Worm (Caenorhabditis elegans) whole organism, L1 larva: ENCODE measurements around the gene fbxa-148.

ENCODE experiments used
- C04F5.9 ChIP-seq: sonication (generic microtip); optimal IDR thresholded peaks from 2 replicates; lab custom pipeline; 2016; ENCODE audit warnings: missing genetic modification characterization, missing compliant biosample characterization
- C34B4.2 ChIP-seq: sonication (generic microtip); optimal IDR thresholded peaks from 2 replicates; lab custom pipeline; 2017; ENCODE audit warnings: mild to moderate bottlenecking, missing genetic modification characterization, missing compliant biosample characterization
- Y116A8C.19 ChIP-seq: sonication (generic microtip); optimal IDR thresholded peaks from 2 replicates; lab custom pipeline; 2016; ENCODE audit warnings: missing compliant biosample characterization, missing genetic modification characterization, borderline replicate concordance
- aha-1 ChIP-seq: fragments of 150-350 bp; optimal IDR thresholded peaks from 2 replicates; lab custom pipeline; 2014; ENCODE audit warnings: missing biosample characterization, missing genetic modification characterization
- ama-1 ChIP-seq: fragments of 150-350 bp; optimal IDR thresholded peaks from 2 replicates; lab custom pipeline; 2014
- ceh-63 ChIP-seq: fragments of 200-800 bp; sonication (Bioruptor generic); optimal IDR thresholded peaks from 2 replicates; lab custom pipeline; 2018; ENCODE audit warnings: mild to moderate bottlenecking, missing genetic modification characterization, missing compliant biosample characterization
- ceh-8 ChIP-seq: fragments of 200-800 bp; sonication (Bioruptor generic); optimal IDR thresholded peaks from 2 replicates; lab custom pipeline; 2018; ENCODE audit warnings: mild to moderate bottlenecking, missing genetic modification characterization, moderate library complexity, missing compliant biosample characterization
- ceh-82 ChIP-seq, 3 experiments: fragments of 150-350 bp in 1 of 3; sonication (generic microtip) in 2 of 3; optimal IDR thresholded peaks; 2 replicates each; lab custom pipeline; 2014 to 2017; ENCODE audit warnings: missing biosample characterization in 3 of 3, missing genetic modification characterization in 3 of 3
- ceh-88 ChIP-seq: fragments of 200-800 bp; sonication (Bioruptor generic); IDR thresholded peaks from 2 replicates; pipeline ENCODE4 v1.3.6; 2022; ENCODE audit warnings: missing genetic modification characterization, missing compliant biosample characterization
- ces-1 ChIP-seq: fragments of 150-350 bp; optimal IDR thresholded peaks from 2 replicates; lab custom pipeline; 2014; ENCODE audit warnings: missing biosample characterization, missing genetic modification reagents, missing genetic modification characterization
- dsc-1 ChIP-seq: sonication (generic microtip); optimal IDR thresholded peaks from 2 replicates; lab custom pipeline; 2016; ENCODE audit warnings: mild to moderate bottlenecking, missing genetic modification characterization, missing compliant biosample characterization
- egl-13 ChIP-seq: sonication (generic microtip); optimal IDR thresholded peaks from 2 replicates; lab custom pipeline; 2016; ENCODE audit warnings: missing genotype, missing genetic modification reagents, missing genetic modification characterization, missing compliant biosample characterization
- egl-27 ChIP-seq, 2 experiments: fragments of 150-350 bp in 1 of 2; sonication (generic microtip); optimal IDR thresholded peaks; 3 replicates each; lab custom pipeline; 2017 to 2018; ENCODE audit warnings: missing biosample characterization in 2 of 2, missing genetic modification characterization in 2 of 2, missing genetic modification reagents in 2 of 2
- elt-2 ChIP-seq: sonication (generic microtip); optimal IDR thresholded peaks from 2 replicates; lab custom pipeline; 2016; ENCODE audit warnings: missing genetic modification characterization, mild to moderate bottlenecking, inconsistent platforms, missing compliant biosample characterization, missing genetic modification reagents
- hlh-17 ChIP-seq: fragments of 200-800 bp; sonication (Bioruptor generic); optimal IDR thresholded peaks from 2 replicates; lab custom pipeline; 2018; ENCODE audit warnings: missing genetic modification characterization, mild to moderate bottlenecking, missing compliant biosample characterization, moderate library complexity, borderline replicate concordance
- hlh-4 ChIP-seq: sonication (generic microtip); optimal IDR thresholded peaks from 2 replicates; lab custom pipeline; 2016; ENCODE audit warnings: mild to moderate bottlenecking, missing genetic modification characterization, missing compliant biosample characterization
- irx-1 ChIP-seq: sonication (generic microtip); optimal IDR thresholded peaks from 2 replicates; lab custom pipeline; 2016; ENCODE audit warnings: missing genetic modification characterization, missing compliant biosample characterization
- lin-13 ChIP-seq: fragments of 150-350 bp; optimal IDR thresholded peaks from 2 replicates; lab custom pipeline; 2014; ENCODE audit warnings: missing biosample characterization, missing genetic modification reagents, missing genetic modification characterization
- lin-14 ChIP-seq: fragments of 200-800 bp; sonication (Bioruptor generic); optimal IDR thresholded peaks from 2 replicates; lab custom pipeline; 2018; ENCODE audit warnings: mild to moderate bottlenecking, missing genetic modification characterization, moderate library complexity, missing compliant biosample characterization
- lin-15B ChIP-seq: fragments of 150-350 bp; sonication (generic microtip); optimal IDR thresholded peaks from 3 replicates; lab custom pipeline; 2014; ENCODE audit warnings: missing biosample characterization, missing genetic modification characterization
- lin-35 ChIP-seq, 2 experiments: fragments of 150-350 bp; optimal IDR thresholded peaks; 2 replicates each; lab custom pipeline; 2014; ENCODE audit warnings: missing biosample characterization in 2 of 2, missing genetic modification characterization in 2 of 2, missing genetic modification reagents in 2 of 2
- lin-39 ChIP-seq: fragments of 150-350 bp; optimal IDR thresholded peaks from 2 replicates; lab custom pipeline; 2014; ENCODE audit warnings: missing biosample characterization, missing genetic modification reagents, missing genetic modification characterization
- nhr-11 ChIP-seq: fragments of 150-350 bp; optimal IDR thresholded peaks from 2 replicates; lab custom pipeline; 2014; ENCODE audit warnings: missing biosample characterization, missing genetic modification characterization
- nhr-19 ChIP-seq: fragments of 200-800 bp; sonication (Bioruptor generic); conservative IDR thresholded peaks from 2 replicates; pipeline ENCODE4 v1.3.6; 2022; ENCODE audit warnings: missing genetic modification characterization, missing compliant biosample characterization
- nhr-47 ChIP-seq: sonication (generic microtip); optimal IDR thresholded peaks from 2 replicates; lab custom pipeline; 2016; ENCODE audit warnings: mild to moderate bottlenecking, missing genetic modification characterization, moderate library complexity, missing compliant biosample characterization
- nhr-71 ChIP-seq: sonication (generic microtip); optimal IDR thresholded peaks from 2 replicates; lab custom pipeline; 2016; ENCODE audit warnings: mild to moderate bottlenecking, missing genetic modification characterization, moderate library complexity, missing compliant biosample characterization
- nhr-84 ChIP-seq: sonication (generic microtip); optimal IDR thresholded peaks from 2 replicates; lab custom pipeline; 2017; ENCODE audit warnings: missing biosample characterization, missing genetic modification characterization
- nhr-85 ChIP-seq: sonication (generic microtip); peaks from one replicate; lab custom pipeline; 2016; ENCODE audit warnings: missing genetic modification characterization, inconsistent platforms, missing compliant biosample characterization
- nhr-90 ChIP-seq: sonication (generic microtip); optimal IDR thresholded peaks from 2 replicates; lab custom pipeline; 2016; ENCODE audit warnings: mild to moderate bottlenecking, missing genetic modification characterization, missing compliant biosample characterization; ENCODE audit not compliant: poor library complexity
- pag-3 ChIP-seq: sonication (generic microtip); optimal IDR thresholded peaks from 2 replicates; lab custom pipeline; 2017; ENCODE audit warnings: missing genetic modification characterization, mild to moderate bottlenecking, missing compliant biosample characterization, antibody characterized with exemption, borderline replicate concordance; ENCODE audit not compliant: insufficient read depth
- sup-37 ChIP-seq: fragments of 200-800 bp; sonication (Bioruptor generic); optimal IDR thresholded peaks from 2 replicates; lab custom pipeline; 2018; ENCODE audit warnings: mild to moderate bottlenecking, missing genetic modification characterization, missing compliant biosample characterization
- swsn-7 ChIP-seq: sonication (generic microtip); optimal IDR thresholded peaks from 2 replicates; lab custom pipeline; 2016; ENCODE audit warnings: missing genetic modification characterization, missing compliant biosample characterization
- tlp-1 ChIP-seq: fragments of 150-350 bp; optimal IDR thresholded peaks from 2 replicates; lab custom pipeline; 2014; ENCODE audit warnings: missing biosample characterization, missing genetic modification characterization
- unc-130 ChIP-seq: fragments of 150-350 bp; optimal IDR thresholded peaks from 2 replicates; lab custom pipeline; 2017; ENCODE audit warnings: missing biosample characterization, missing genetic modification characterization, inconsistent platforms
- unc-30 ChIP-seq: sonication (generic microtip); optimal IDR thresholded peaks from 2 replicates; lab custom pipeline; 2017; ENCODE audit warnings: missing biosample characterization, missing genetic modification characterization
- unc-62 ChIP-seq: fragments of 150-350 bp; optimal IDR thresholded peaks from 2 replicates; lab custom pipeline; 2014; ENCODE audit warnings: missing biosample characterization, missing genetic modification reagents, missing genetic modification characterization
- unc-86 ChIP-seq: sonication (generic microtip); optimal IDR thresholded peaks from 2 replicates; lab custom pipeline; 2016; ENCODE audit warnings: missing genetic modification characterization, missing compliant biosample characterization
- xbp-1 ChIP-seq: sonication (generic microtip); optimal IDR thresholded peaks from 2 replicates; lab custom pipeline; 2016; ENCODE audit warnings: missing genetic modification characterization, missing compliant biosample characterization
- zag-1 ChIP-seq: fragments of 150-350 bp; optimal IDR thresholded peaks from 2 replicates; lab custom pipeline; 2014; ENCODE audit warnings: missing biosample characterization, missing genetic modification characterization
- zip-4 ChIP-seq: fragments of 200-800 bp; sonication (Bioruptor generic); optimal IDR thresholded peaks from 2 replicates; lab custom pipeline; 2018; ENCODE audit warnings: mild to moderate bottlenecking, missing genetic modification characterization, moderate library complexity, missing compliant biosample characterization
- ztf-11 ChIP-seq, 2 experiments: sonication (generic microtip); optimal IDR thresholded peaks; 2 replicates each; lab custom pipeline; 2016 to 2017; ENCODE audit warnings: missing genetic modification characterization in 2 of 2, missing biosample characterization in 1 of 2, missing compliant biosample characterization in 1 of 2

The fbxa-148 gene

DNA sequence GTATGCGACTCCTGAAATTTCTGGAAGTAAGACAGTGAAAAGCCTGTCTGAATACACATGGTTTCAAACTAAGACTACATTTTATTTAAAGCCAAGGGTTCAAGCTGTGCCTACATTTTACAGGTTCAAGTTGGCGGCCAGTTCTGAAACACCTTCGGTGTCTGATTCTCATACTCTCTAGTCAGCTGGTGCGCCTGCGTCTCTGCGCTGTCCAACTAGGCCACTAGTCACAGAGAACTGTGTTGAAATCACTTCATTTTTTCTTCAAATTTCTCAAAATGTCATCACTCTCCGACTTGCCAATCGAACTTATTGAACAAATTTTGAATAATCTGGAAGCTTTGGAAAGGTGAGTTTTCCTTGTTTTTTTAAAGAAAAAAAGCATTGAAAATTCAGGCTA, 27.8 kb downstream of the fbxa-148 start, which contains the start of gene fbxa-90 (continued):
- no peak for TF ChIP-seq egl-13 (tag; lab: Kevin White, UChicago)
- no peak for TF ChIP-seq lin-39 (tag; lab: Kevin White, UChicago)
- no peak for TF ChIP-seq tlp-1
- no peak for TF ChIP-seq hlh-4 (tag; lab: Kevin White, UChicago)
- TF ChIP-seq ztf-11 (tag; optimal IDR thresholded peaks at IDR 0.05; lab: Kevin White, UChicago), result no peak
- no peak for TF ChIP-seq nhr-47 (tag; lab: Kevin White, UChicago)
- TF ChIP-seq C34B4.2 (tag; lab: Kevin White, UChicago), result no peak
- no peak for TF ChIP-seq ama-1 (lab: Kevin White, UChicago)
- no peak for TF ChIP-seq aha-1 (tag; lab: Kevin White, UChicago)
- no peak for TF ChIP-seq elt-2 (tag; lab: Kevin White, UChicago)

ce11 chrV:16972134-16972533, 33.3 kb downstream of the fbxa-148 start, which contains the start of gene srh-119:
Gene srh-119 (plus strand): TSS chrV:16972434.
- no peak for TF ChIP-seq ces-1 (GFP tag; lab: Kevin White, UChicago)
- no peak for TF ChIP-seq swsn-7 (tag; lab: Kevin White, UChicago)
- TF ChIP-seq ceh-63 (GFP tag; lab: Kevin White, UChicago), result no peak
- TF ChIP-seq egl-27 (tag; optimal IDR thresholded peaks at IDR 0.05; lab: Kevin White, UChicago), result no peak
- TF ChIP-seq lin-13 (GFP tag; lab: Kevin White, UChicago), result no peak
- no peak for TF ChIP-seq C04F5.9
- no peak for TF ChIP-seq nhr-11 (tag; lab: Kevin White, UChicago)
- TF ChIP-seq irx-1 (tag; lab: Kevin White, UChicago), result no peak
- TF ChIP-seq tlp-1, result no peak
- no peak for TF ChIP-seq Y116A8C.19 (tag; lab: Kevin White, UChicago)
- no peak for TF ChIP-seq lin-39 (tag; lab: Kevin White, UChicago)
- TF ChIP-seq ceh-8 (GFP tag; lab: Kevin White, UChicago), result no peak
- TF ChIP-seq hlh-17, result no peak
- TF ChIP-seq elt-2 (tag; lab: Kevin White, UChicago), result no peak
- no peak for TF ChIP-seq dsc-1 (tag; lab: Kevin White, UChicago)
- TF ChIP-seq ceh-88 (GFP tag; lab: Robert Waterston, UW), result no peak
- TF ChIP-seq lin-14 (GFP tag; lab: Kevin White, UChicago), result no peak

ce11 chrV:16973338-16973737, 34.5 kb downstream of the fbxa-148 start:
- TF ChIP-seq dsc-1 (tag; lab: Kevin White, UChicago) (no peak), unc-86 (no peak), ceh-82 (tag; optimal IDR thresholded peaks at IDR 0.05; lab: Kevin White, UChicago) (no peak)

DNA sequence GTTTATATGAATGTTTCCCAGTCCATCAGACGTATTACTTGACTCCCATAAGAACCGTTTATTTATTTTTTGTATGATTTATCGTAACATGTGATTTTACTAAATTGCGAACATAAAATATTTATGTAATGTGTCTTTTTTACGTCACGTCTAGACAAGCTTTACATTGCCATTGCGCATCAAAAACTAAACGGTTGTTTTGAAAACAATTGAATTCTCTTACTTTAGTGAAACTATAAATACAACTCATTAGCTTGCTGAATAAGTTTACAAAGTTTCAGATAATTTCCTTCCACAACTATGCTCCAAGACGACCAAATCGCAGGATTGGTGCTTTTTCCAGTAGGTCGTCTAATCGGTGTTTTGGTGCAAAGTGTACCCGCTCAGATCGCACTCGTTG, 36.1 kb downstream of the fbxa-148 start, which contains the start of gene srx-54:
Gene srx-54, plus strand, starts transcription at position 301 of the 400 bp plus-strand sequence.
- TF ChIP-seq unc-62 (no peak), lin-13 (GFP tag; lab: Kevin White, UChicago) (no peak)

ce11 chrV:16980368-16980767, 41.5 kb downstream of the fbxa-148 start, which contains the start of gene srz-54:
Gene srz-54 (plus strand): TSS chrV:16980668.
- TF ChIP-seq lin-15B, result no peak
- no peak for TF ChIP-seq lin-35 (GFP tag; optimal IDR thresholded peaks at IDR 0.05; lab: Kevin White, UChicago)
- TF ChIP-seq xbp-1 (tag; lab: Kevin White, UChicago), result no peak
- TF ChIP-seq nhr-84 (tag; lab: Kevin White, UChicago), result no peak
- TF ChIP-seq unc-62, result no peak
- TF ChIP-seq zip-4 (GFP tag; lab: Kevin White, UChicago), result no peak
- TF ChIP-seq nhr-19 (GFP tag; lab: Robert Waterston, UW), result no peak
- TF ChIP-seq ces-1 (GFP tag; lab: Kevin White, UChicago), result no peak
- TF ChIP-seq ceh-82 (tag; optimal IDR thresholded peaks at IDR 0.05; lab: Kevin White, UChicago), result no peak
- no peak for TF ChIP-seq nhr-71 (tag; lab: Kevin White, UChicago)
- TF ChIP-seq zag-1, result no peak
- TF ChIP-seq nhr-90 (tag; lab: Kevin White, UChicago), result no peak
- TF ChIP-seq unc-130, result no peak
- no peak for TF ChIP-seq sup-37 (GFP tag; lab: Kevin White, UChicago)
- no peak for TF ChIP-seq nhr-85 (tag; lab: Kevin White, UChicago)
- no peak for TF ChIP-seq unc-30 (tag; lab: Kevin White, UChicago)
- TF ChIP-seq pag-3, result no peak
